Fruit fly (Drosophila melanogaster) whole organism, pupa: ENCODE measurements around the gene VhaAC39-1.

Experiments used
- CG10348 ChIP-seq: fragments of 200-800 bp; sonication (Bioruptor generic); IDR thresholded peaks from 2 replicates; pipeline ENCODE4 v1.3.6; 2022; ENCODE audit warnings: missing biosample characterization, missing genetic modification characterization
- CG12605 ChIP-seq: fragments of 200-800 bp; sonication (Bioruptor generic); IDR thresholded peaks from 2 replicates; pipeline ENCODE4 v1.3.6; 2022; ENCODE audit warnings: missing biosample characterization, missing genetic modification characterization
- CG13204 ChIP-seq: fragments of 200-800 bp; sonication (Bioruptor generic); optimal IDR thresholded peaks from 2 replicates; lab custom pipeline; 2018; ENCODE audit warnings: missing biosample characterization, mild to moderate bottlenecking, missing genetic modification characterization, moderate library complexity
- CG14655 ChIP-seq: fragments of 200-800 bp; sonication (Bioruptor generic); optimal IDR thresholded peaks from 3 replicates; lab custom pipeline; 2017; ENCODE audit warnings: mild to moderate bottlenecking, missing biosample characterization, missing genetic modification reagents, missing genetic modification characterization
- CG15710 ChIP-seq: fragments of 200-800 bp; sonication (Bioruptor generic); optimal IDR thresholded peaks from 2 replicates; lab custom pipeline; 2018; ENCODE audit warnings: missing biosample characterization, mild to moderate bottlenecking, missing genetic modification characterization, moderate library complexity
- CG17806 ChIP-seq: fragments of 200-800 bp; sonication (Bioruptor generic); optimal IDR thresholded peaks from 2 replicates; lab custom pipeline; 2018; ENCODE audit warnings: missing biosample characterization, mild to moderate bottlenecking, missing genetic modification characterization, moderate library complexity
- CG32121 ChIP-seq: fragments of 200-800 bp; sonication (Bioruptor generic); IDR thresholded peaks from 2 replicates; pipeline ENCODE4 v1.3.6; 2022; ENCODE audit warnings: missing biosample characterization, missing genetic modification characterization
- CG34367 ChIP-seq: fragments of 200-800 bp; sonication (Bioruptor generic); optimal IDR thresholded peaks from 2 replicates; lab custom pipeline; 2018; ENCODE audit warnings: missing biosample characterization, mild to moderate bottlenecking, missing genetic modification characterization
- CG4496 ChIP-seq: fragments of 200-800 bp; sonication (Bioruptor generic); IDR thresholded peaks from 3 replicates; pipeline ENCODE4 v1.3.6; 2022; ENCODE audit warnings: missing biosample characterization, missing genetic modification characterization
- CG8159 ChIP-seq: fragments of 200-800 bp; sonication (Bioruptor generic); optimal IDR thresholded peaks from 3 replicates; lab custom pipeline; 2018; ENCODE audit warnings: missing biosample characterization, mild to moderate bottlenecking, missing genetic modification characterization, moderate library complexity
- CG8301 ChIP-seq: fragments of 200-800 bp; sonication (Bioruptor generic); optimal IDR thresholded peaks from 2 replicates; lab custom pipeline; 2018; ENCODE audit warnings: missing biosample characterization, mild to moderate bottlenecking, missing genetic modification characterization
- CG9948 ChIP-seq: fragments of 200-800 bp; sonication (Bioruptor generic); optimal IDR thresholded peaks from 2 replicates; lab custom pipeline; 2018; ENCODE audit warnings: missing biosample characterization, mild to moderate bottlenecking, missing genetic modification characterization, moderate library complexity
- D1 ChIP-seq: fragments of 200-800 bp; sonication (Bioruptor generic); optimal IDR thresholded peaks from 2 replicates; lab custom pipeline; 2018; ENCODE audit warnings: missing biosample characterization, mild to moderate bottlenecking, missing genetic modification characterization, moderate library complexity
- EcR ChIP-seq: fragments of 200-800 bp; sonication (Bioruptor generic); optimal IDR thresholded peaks from 3 replicates; lab custom pipeline; 2019; ENCODE audit warnings: missing biosample characterization, missing genetic modification characterization, mild to moderate bottlenecking, moderate library complexity, missing genetic modification reagents
- Ets98B ChIP-seq: fragments of 200-800 bp; sonication (Bioruptor generic); IDR thresholded peaks from 2 replicates; pipeline ENCODE4 v1.3.6; 2022; ENCODE audit warnings: missing biosample characterization, missing genetic modification characterization
- Pif1A ChIP-seq: fragments of 200-800 bp; sonication (Bioruptor generic); optimal IDR thresholded peaks from 3 replicates; lab custom pipeline; 2016; ENCODE audit warnings: missing biosample characterization, missing genetic modification characterization
- Pif1B ChIP-seq: fragments of 200-800 bp; sonication (Bioruptor generic); optimal IDR thresholded peaks from 3 replicates; lab custom pipeline; 2016; ENCODE audit warnings: missing biosample characterization, missing genetic modification characterization
- Snoo ChIP-seq: fragments of 200-800 bp; sonication (Bioruptor generic); optimal IDR thresholded peaks from 3 replicates; lab custom pipeline; 2017; ENCODE audit warnings: missing biosample characterization, mild to moderate bottlenecking, missing genetic modification characterization, inconsistent platforms
- fd96Ca ChIP-seq: fragments of 200-800 bp; sonication (Bioruptor generic); IDR thresholded peaks from 3 replicates; pipeline ENCODE4 v1.3.6; 2022; ENCODE audit warnings: missing biosample characterization, missing genetic modification characterization
- gl ChIP-seq: fragments of 200-800 bp; sonication (Bioruptor generic); optimal IDR thresholded peaks from 2 replicates; lab custom pipeline; 2018; ENCODE audit warnings: missing biosample characterization, mild to moderate bottlenecking, missing genetic modification characterization
- rn ChIP-seq: fragments of 200-800 bp; sonication (Bioruptor generic); IDR thresholded peaks from 2 replicates; pipeline ENCODE4 v1.3.6; 2022; ENCODE audit warnings: missing biosample characterization, missing genetic modification characterization

VhaAC39-1 gene

DNA sequence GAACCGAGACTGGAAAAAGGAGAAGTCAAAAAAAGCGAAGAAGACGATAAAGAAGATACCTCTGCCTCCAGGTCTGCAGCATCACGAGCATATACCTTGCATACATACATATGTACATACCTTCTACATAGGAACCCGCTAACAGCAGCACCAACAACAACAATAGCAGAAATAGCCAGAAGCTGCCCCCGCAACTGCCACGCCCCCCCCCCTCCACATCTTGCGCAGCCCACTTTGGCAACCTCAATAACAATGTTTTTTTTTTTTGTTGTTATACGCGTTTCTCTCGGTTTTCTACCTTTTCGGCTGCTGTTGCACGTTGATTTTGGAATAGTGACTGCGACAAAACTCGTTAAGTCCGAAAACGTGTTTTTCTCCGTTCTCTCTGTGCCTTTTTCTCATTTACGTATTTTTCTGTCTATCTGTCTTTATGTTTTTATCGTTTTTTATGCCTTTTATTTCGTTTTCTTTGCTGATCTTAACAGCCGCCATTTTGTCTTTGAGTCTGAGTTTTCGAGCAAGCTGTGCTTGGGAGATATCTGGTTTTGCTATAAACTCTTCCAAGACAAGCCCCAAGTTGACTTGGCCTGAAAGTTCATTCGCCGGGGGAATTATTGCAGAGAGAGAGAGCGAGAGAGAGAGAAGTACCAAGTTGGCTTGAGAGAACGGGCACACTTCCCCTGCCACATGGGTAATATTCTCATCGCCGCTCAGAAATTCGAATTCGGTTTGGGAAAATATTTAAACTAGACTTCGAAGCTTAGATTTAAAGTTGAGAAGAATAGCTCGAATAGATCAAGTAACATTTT lies 45.4 kb upstream of the VhaAC39-1 start:
- TF ChIP-seq rn (GFP tag; lab: Robert Waterston, UW): no peak
- TF ChIP-seq Ets98B: peak; percentile 62; the same call in 1 of the 2 replicates
- TF ChIP-seq CG17806 (tag; lab: Kevin White, UChicago): peak; percentile 36
- TF ChIP-seq fd96Ca: peak; percentile 33; the same call in 1 of the 3 replicates
- peak; percentile 49 for TF ChIP-seq CG13204 (GFP tag; lab: Kevin White, UChicago)
- no peak for TF ChIP-seq Snoo (tag; lab: Kevin White, UChicago)
- TF ChIP-seq CG9948 (tag; lab: Kevin White, UChicago): no peak
- no peak for TF ChIP-seq CG14655 (GFP tag; lab: Kevin White, UChicago)
- TF ChIP-seq CG8159 (tag; lab: Kevin White, UChicago): peak; percentile 41
- TF ChIP-seq Pif1B (GFP tag; lab: Kevin White, UChicago): peak; percentile 34
- peak; percentile 77 for TF ChIP-seq gl (tag; lab: Kevin White, UChicago)
- peak; percentile 54 for TF ChIP-seq Pif1A (GFP tag; lab: Kevin White, UChicago)
- TF ChIP-seq D1 (tag; lab: Kevin White, UChicago): no peak
- no peak for TF ChIP-seq CG32121 (GFP tag; lab: Robert Waterston, UW)
- TF ChIP-seq CG8301 (tag; lab: Kevin White, UChicago): no peak
- TF ChIP-seq CG10348 (GFP tag; lab: Robert Waterston, UW): no peak
- TF ChIP-seq CG4496 (GFP tag; lab: Robert Waterston, UW): peak; percentile 76; the same call in 2 of the 3 replicates
- TF ChIP-seq CG12605: peak; percentile 71
- TF ChIP-seq CG15710: peak; percentile 37
- peak; percentile 58 for TF ChIP-seq CG34367 (tag; lab: Kevin White, UChicago)
- peak; percentile 75 for TF ChIP-seq EcR
- TF ChIP-seq, all 21 proteins: peak for 13

dm6 chrX:3835764-3836342 lies 44.7 kb upstream of the VhaAC39-1 start:
- TF ChIP-seq EcR (no peak), Ets98B (0 out of 2 replicates have a peak, but pooled peaks have one; percentile 11)

DNA sequence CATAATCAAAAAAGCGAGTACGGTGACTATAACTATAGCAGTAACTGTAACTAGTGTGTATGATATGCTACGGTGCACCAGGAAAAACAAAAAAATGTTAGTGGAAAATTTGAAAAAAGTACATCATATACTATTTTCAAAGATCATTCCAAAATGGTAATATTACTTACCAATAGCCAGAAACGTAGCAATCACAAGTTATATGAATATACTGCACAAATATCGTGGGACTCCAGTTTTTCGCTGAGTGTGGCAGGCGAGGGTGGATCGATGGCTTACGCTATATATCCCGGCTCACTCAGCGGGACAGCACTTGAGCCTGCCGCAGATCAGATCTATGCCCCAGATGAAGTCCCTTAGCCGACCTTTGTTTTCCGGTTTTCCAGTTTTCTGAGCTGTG lies 42.9 kb upstream of the VhaAC39-1 start:
- peak; percentile 44; the same call in 1 of the 2 replicates for TF ChIP-seq CG32121 (GFP tag; lab: Robert Waterston, UW)
- no peak for TF ChIP-seq CG8301 (tag; lab: Kevin White, UChicago)
- TF ChIP-seq Ets98B: 0 out of 2 replicates have a peak, but pooled peaks have one; percentile 17
- TF ChIP-seq, all 21 proteins: peak for 2

dm6 chrX:3838648-3839047 lies 41.9 kb upstream of the VhaAC39-1 start:
- TF ChIP-seq EcR (no peak), rn (GFP tag; lab: Robert Waterston, UW) (no peak), CG15710 (peak; percentile 55), CG9948 (tag; lab: Kevin White, UChicago) (peak; percentile 44), Ets98B (peak; percentile 79), CG14655 (GFP tag; lab: Kevin White, UChicago) (peak; percentile 70), CG10348 (GFP tag; lab: Robert Waterston, UW) (no peak), CG32121 (GFP tag; lab: Robert Waterston, UW) (peak; percentile 76), CG8159 (tag; lab: Kevin White, UChicago) (peak; percentile 41), CG34367 (tag; lab: Kevin White, UChicago) (peak; percentile 17), CG4496 (GFP tag; lab: Robert Waterston, UW) (peak; percentile 85), CG17806 (tag; lab: Kevin White, UChicago) (peak; percentile 46), Pif1A (GFP tag; lab: Kevin White, UChicago) (peak; percentile 45), D1 (tag; lab: Kevin White, UChicago) (no peak), fd96Ca (peak; percentile 83), CG12605 (peak; percentile 62), CG8301 (tag; lab: Kevin White, UChicago) (peak; percentile 69), CG13204 (GFP tag; lab: Kevin White, UChicago) (no peak), gl (tag; lab: Kevin White, UChicago) (no peak), Snoo (tag; lab: Kevin White, UChicago) (no peak), Pif1B (GFP tag; lab: Kevin White, UChicago) (peak; percentile 40)
- TF ChIP-seq, all 21 proteins: peak for 14

DNA sequence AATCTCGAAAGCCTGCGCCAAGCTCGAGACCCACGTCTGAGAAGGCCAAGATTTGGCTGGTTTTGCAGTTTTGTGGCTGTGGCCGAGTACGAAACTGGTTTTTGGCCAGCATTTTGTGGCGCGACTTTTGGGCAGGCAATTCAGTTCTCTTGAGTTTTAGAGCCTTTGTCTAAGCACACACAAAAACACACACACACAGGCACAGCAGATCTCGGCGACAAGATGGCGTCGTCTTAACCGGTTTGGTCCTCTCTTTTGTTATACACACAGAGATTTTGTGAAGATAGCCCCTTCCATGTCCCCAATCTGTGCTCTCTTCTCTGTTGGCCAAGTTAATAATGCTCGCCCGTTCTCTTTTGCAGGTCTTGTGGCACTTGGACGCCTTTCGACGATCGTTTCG lies 39.6 kb upstream of the VhaAC39-1 start:
- TF ChIP-seq EcR: no peak
- no peak for TF ChIP-seq CG9948 (tag; lab: Kevin White, UChicago)
- no peak for TF ChIP-seq Snoo (tag; lab: Kevin White, UChicago)
- TF ChIP-seq CG32121 (GFP tag; lab: Robert Waterston, UW): peak; percentile 57
- peak; percentile 64; the same call in 1 of the 3 replicates for TF ChIP-seq fd96Ca
- TF ChIP-seq D1 (tag; lab: Kevin White, UChicago): no peak
- no peak for TF ChIP-seq CG10348 (GFP tag; lab: Robert Waterston, UW)
- TF ChIP-seq Ets98B: peak; percentile 75; the same call in 1 of the 2 replicates
- TF ChIP-seq CG15710: no peak
- no peak for TF ChIP-seq CG4496 (GFP tag; lab: Robert Waterston, UW)
- TF ChIP-seq rn (GFP tag; lab: Robert Waterston, UW): no peak
- TF ChIP-seq gl (tag; lab: Kevin White, UChicago): no peak
- no peak for TF ChIP-seq CG34367 (tag; lab: Kevin White, UChicago)
- no peak for TF ChIP-seq CG14655 (GFP tag; lab: Kevin White, UChicago)
- TF ChIP-seq Pif1B (GFP tag; lab: Kevin White, UChicago): no peak
- TF ChIP-seq CG8159 (tag; lab: Kevin White, UChicago): no peak
- peak; percentile 7 for TF ChIP-seq CG13204 (GFP tag; lab: Kevin White, UChicago)
- no peak for TF ChIP-seq CG8301 (tag; lab: Kevin White, UChicago)
- TF ChIP-seq CG12605: 0 out of 2 replicates have a peak, but pooled peaks have one; percentile 16
- no peak for TF ChIP-seq CG17806 (tag; lab: Kevin White, UChicago)
- TF ChIP-seq Pif1A (GFP tag; lab: Kevin White, UChicago): no peak
